Worm (Caenorhabditis elegans) whole organism, L2 larva: ENCODE data around the gene srr-3.

Source experiments
- lin-11 ChIP-seq: fragments of 150-350 bp; sonication (generic microtip); optimal IDR thresholded peaks from 2 replicates; lab custom pipeline; 2014; ENCODE audit warnings: missing biosample characterization, missing genetic modification characterization, inconsistent platforms, mixed read lengths
- lin-13 ChIP-seq: fragments of 150-350 bp; optimal IDR thresholded peaks from 2 replicates; lab custom pipeline; 2014; ENCODE audit warnings: missing biosample characterization, missing genetic modification reagents, missing genetic modification characterization
- nhr-25 ChIP-seq: fragments of 150-350 bp; sonication (generic microtip); optimal IDR thresholded peaks from 3 replicates; lab custom pipeline; 2014; ENCODE audit warnings: missing biosample characterization, missing genetic modification characterization
- nhr-77 ChIP-seq: fragments of 150-350 bp; optimal IDR thresholded peaks from 2 replicates; lab custom pipeline; 2014; ENCODE audit warnings: missing biosample characterization, missing genetic modification characterization
- zag-1 ChIP-seq: fragments of 150-350 bp; optimal IDR thresholded peaks from 2 replicates; lab custom pipeline; 2014; ENCODE audit warnings: missing biosample characterization, missing genetic modification characterization

DNA sequence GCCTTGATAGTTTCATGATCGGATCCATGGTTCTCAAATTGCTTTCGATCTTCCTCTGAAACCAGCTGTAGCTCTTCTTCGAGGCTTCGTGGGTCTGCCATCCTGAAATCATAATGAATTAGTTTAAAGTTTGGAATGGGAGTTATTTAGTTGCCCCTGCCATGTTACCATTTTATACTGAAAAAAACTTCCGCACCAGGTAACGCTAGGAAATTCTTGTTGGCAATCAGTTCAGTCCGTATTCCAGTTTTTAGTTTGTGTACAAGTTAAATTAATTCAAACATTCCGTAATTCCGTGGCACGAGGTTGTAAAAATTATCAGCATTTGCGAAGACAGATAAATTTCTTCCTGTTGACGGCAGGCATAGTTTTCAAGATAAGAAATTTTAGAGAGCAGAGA lies 21.1 kb downstream of the srr-3 start, which contains the start of gene Y32B12A.5:
- no peak for TF ChIP-seq nhr-77 (tag; lab: Kevin White, UChicago)
- TF ChIP-seq lin-13 (GFP tag; lab: Kevin White, UChicago), result no peak
- TF ChIP-seq zag-1, result no peak
- TF ChIP-seq nhr-25 (tag; lab: Kevin White, UChicago), result no peak
- TF ChIP-seq lin-11, result no peak
